Worm (Caenorhabditis elegans): ENCODE measurements around the gene C53B4.2.

C53B4.2 gene

ce11 chrIV:9001184-9001583 is 35.2 kb downstream of the C53B4.2 start:
- TF ChIP-seq dve-1 (tag; optimal IDR thresholded peaks at IDR 0.05; ENCODE audit: insufficient read depth) (peak; percentile 36), F49E8.2 (tag; optimal IDR thresholded peaks at IDR 0.05; ENCODE audit: borderline replicate concordance) (peak; percentile 68), lim-7 (GFP tag; IDR thresholded peaks at IDR 0.05) (no peak), egl-27 (tag; optimal IDR thresholded peaks at IDR 0.05) (no peak), zag-1 (tag; optimal IDR thresholded peaks at IDR 0.05) (no peak), aha-1 (tag) (peak; percentile 69), pha-4 (GFP tag; IDR thresholded peaks at IDR 0.05) (no peak), pha-4 (tag; optimal IDR thresholded peaks at IDR 0.05) (no peak), lin-1 (GFP tag; IDR thresholded peaks at IDR 0.05) (no peak), F10B5.3 (tag; optimal IDR thresholded peaks at IDR 0.05) (no peak), dmd-9 (GFP tag; IDR thresholded peaks at IDR 0.05) (no peak), egl-43 (GFP tag; IDR thresholded peaks at IDR 0.05) (no peak), madf-9 (GFP tag; conservative IDR thresholded peaks at IDR 0.05) (no peak), nhr-76 (tag; optimal IDR thresholded peaks at IDR 0.05) (no peak), ceh-20 (GFP tag; IDR thresholded peaks at IDR 0.05) (no peak), unc-62 (GFP tag; optimal IDR thresholded peaks at IDR 0.05 in 1 of 2) (no peak), unc-62 (tag; optimal IDR thresholded peaks at IDR 0.05) (no peak), snpc-4 (tag; optimal IDR thresholded peaks at IDR 0.05) (peak; percentile 40), nhr-48 (tag; optimal IDR thresholded peaks at IDR 0.05) (no peak), nhr-237 (tag; optimal IDR thresholded peaks at IDR 0.05) (no peak), rbr-2 (tag; optimal IDR thresholded peaks at IDR 0.05) (no peak), nhr-102 (tag; optimal IDR thresholded peaks at IDR 0.05) (peak; percentile 32), snpc-1.2 (GFP tag; IDR thresholded peaks at IDR 0.05) (peak; percentile 90)

ce11 chrIV:9002636-9003035 is 36.7 kb downstream of the C53B4.2 start, which contains the start of gene C53D6.8:
Gene C53D6.8, minus strand, starts transcription at chrIV:9002736.
- TF ChIP-seq mxl-2 (GFP tag; conservative IDR thresholded peaks at IDR 0.05): no peak
- TF ChIP-seq ZK337.2 (GFP tag; IDR thresholded peaks at IDR 0.05): no peak

- TF ChIP-seq Y75B8A.6 (GFP tag; IDR thresholded peaks at IDR 0.05) (no peak), unc-62 (GFP tag; optimal IDR thresholded peaks at IDR 0.05 in 1 of 2) (peak in 1 of 2 experiments; percentile 69), unc-62 (tag; optimal IDR thresholded peaks at IDR 0.05) (no peak)
Observed at ce11 chrIV:9005310-9005709, 39.3 kb downstream of the C53B4.2 start, which contains the start of gene unc-129. Gene unc-129, minus strand, starts transcription at chrIV:9005410.

- TF ChIP-seq mdl-1 (tag; optimal IDR thresholded peaks at IDR 0.05) (no peak), hmg-1.1 (GFP tag; IDR thresholded peaks at IDR 0.05) (no peak), T20F7.1 (GFP tag; optimal IDR thresholded peaks at IDR 0.05) (no peak), egl-27 (tag; optimal IDR thresholded peaks at IDR 0.05) (no peak), dmd-8 (GFP tag; IDR thresholded peaks at IDR 0.05) (no peak), nhr-48 (tag; optimal IDR thresholded peaks at IDR 0.05) (no peak), ZK337.2 (GFP tag; IDR thresholded peaks at IDR 0.05) (no peak), zag-1 (tag; optimal IDR thresholded peaks at IDR 0.05) (no peak), tra-1 (GFP tag; IDR thresholded peaks at IDR 0.05) (no peak), lir-3 (tag; optimal IDR thresholded peaks at IDR 0.05) (no peak), unc-130 (GFP tag; optimal IDR thresholded peaks at IDR 0.05) (no peak), ceh-32 (tag; optimal IDR thresholded peaks at IDR 0.05; ENCODE audit: poor library complexity) (no peak), daf-12 (tag; optimal IDR thresholded peaks at IDR 0.05) (no peak), F26F4.8 (GFP tag; conservative IDR thresholded peaks at IDR 0.05) (no peak), dpl-1 (GFP tag; optimal IDR thresholded peaks at IDR 0.05) (no peak), zfp-3 (GFP tag; conservative IDR thresholded peaks at IDR 0.05) (no peak), ces-1 (GFP tag; optimal IDR thresholded peaks at IDR 0.05) (no peak), rbr-2 (tag; optimal IDR thresholded peaks at IDR 0.05) (no peak)
Observed at ce11 chrIV:9007947-9008346, 42.0 kb downstream of the C53B4.2 start.
